Fruit fly (Drosophila melanogaster): Measurements from ENCODE around the gene CG14866.

dm6 chr3R:15297904-15298303, 18.4 kb upstream of the CG14866 start:
- no peak for TF ChIP-seq Dll (optimal IDR thresholded peaks at IDR 0.05)
- no peak for TF ChIP-seq usp (GFP tag; optimal IDR thresholded peaks at IDR 0.05)
- TF ChIP-seq psq (optimal IDR thresholded peaks at IDR 0.05), result no peak
- TF ChIP-seq pan (optimal IDR thresholded peaks at IDR 0.05), result no peak
- TF ChIP-seq CG8478 (optimal IDR thresholded peaks at IDR 0.05), result no peak
- TF ChIP-seq EcR (GFP tag; optimal IDR thresholded peaks at IDR 0.05), result no peak

Measured in whole organism.